Fruit fly (Drosophila melanogaster) whole organism, embryonic: ENCODE results near the gene CG31207.
A peak's percentile ranks its signal among the peaks of the same experiment; 100 is the strongest.

Experiments
- Asciz ChIP-seq: fragments of 200-800 bp; sonication (Bioruptor generic); optimal IDR thresholded peaks from 2 replicates; lab custom pipeline; 2017; ENCODE audit warnings: missing biosample characterization, mild to moderate bottlenecking, missing genetic modification characterization, missing genetic modification reagents
- Awh ChIP-seq: fragments of 200-800 bp; sonication (Bioruptor generic); IDR thresholded peaks from 2 replicates; pipeline ENCODE4, ENCODE4 v1.3.6; 2022; ENCODE audit warnings: missing biosample characterization, missing genetic modification characterization
- B-H1 ChIP-seq: fragments of 200-800 bp; sonication (Bioruptor generic); IDR thresholded peaks from 3 replicates; pipeline ENCODE4 v1.3.6; 2022; ENCODE audit warnings: missing biosample characterization, missing genetic modification characterization
- Bgb ChIP-seq: fragments of 200-800 bp; sonication (Bioruptor generic); IDR thresholded peaks from 2 replicates; pipeline ENCODE4 v1.3.6; 2022; ENCODE audit warnings: missing biosample characterization, missing genetic modification characterization; ENCODE audit not compliant: partially characterized antibody
- CG10654 ChIP-seq: fragments of 200-800 bp; sonication (Bioruptor generic); optimal IDR thresholded peaks from 2 replicates; lab custom pipeline; 2016; ENCODE audit warnings: missing biosample characterization, missing genetic modification characterization
- CG11456 ChIP-seq: fragments of 200-800 bp; sonication (Bioruptor generic); IDR thresholded peaks from 3 replicates; pipeline ENCODE4 v1.3.6; 2022; ENCODE audit warnings: missing biosample characterization, missing genetic modification characterization
- CG14014 ChIP-seq: fragments of 200-800 bp; sonication (Bioruptor generic); IDR thresholded peaks from 2 replicates; pipeline ENCODE4 v1.3.6; 2022; ENCODE audit warnings: missing biosample characterization, missing genetic modification characterization
- CG1529 ChIP-seq: fragments of 200-800 bp; sonication (Bioruptor generic); optimal IDR thresholded peaks from 3 replicates; lab custom pipeline; 2018; ENCODE audit warnings: missing biosample characterization, missing genetic modification characterization
- CG16863 ChIP-seq: fragments of 200-800 bp; sonication (Bioruptor generic); optimal IDR thresholded peaks from 3 replicates; lab custom pipeline; 2016; ENCODE audit warnings: missing biosample characterization, missing genetic modification characterization
- CG17568 ChIP-seq: fragments of 200-800 bp; sonication (Bioruptor generic); optimal IDR thresholded peaks from 2 replicates; lab custom pipeline; 2018; ENCODE audit warnings: missing biosample characterization, mild to moderate bottlenecking, missing genetic modification characterization, moderate library complexity
- CG2129 ChIP-seq: fragments of 200-800 bp; sonication (Bioruptor generic); IDR thresholded peaks from 2 replicates; pipeline ENCODE4 v1.3.6; 2022; ENCODE audit warnings: missing biosample characterization, missing genetic modification characterization; ENCODE audit not compliant: partially characterized antibody
- CG32772 ChIP-seq: fragments of 200-800 bp; sonication (Bioruptor generic); IDR thresholded peaks from 2 replicates; pipeline ENCODE4 v1.3.6; 2022; ENCODE audit warnings: missing biosample characterization, missing genetic modification characterization
- CG34376 ChIP-seq: fragments of 200-800 bp; sonication (Bioruptor generic); optimal IDR thresholded peaks from 2 replicates; lab custom pipeline; 2018; ENCODE audit warnings: missing biosample characterization, mild to moderate bottlenecking, missing genetic modification characterization
- CG3847 ChIP-seq: fragments of 200-800 bp; sonication (Bioruptor generic); IDR thresholded peaks from 2 replicates; pipeline ENCODE4 v1.3.6; 2022; ENCODE audit warnings: missing biosample characterization, missing genetic modification characterization
- CG4328 ChIP-seq: fragments of 200-800 bp; sonication (Bioruptor generic); optimal IDR thresholded peaks from 3 replicates; lab custom pipeline; 2017; ENCODE audit warnings: missing biosample characterization, missing genetic modification reagents, missing genetic modification characterization
- CG6654 ChIP-seq: fragments of 200-800 bp; sonication (Bioruptor generic); optimal IDR thresholded peaks from 2 replicates; lab custom pipeline; 2017; ENCODE audit warnings: missing biosample characterization, mild to moderate bottlenecking, missing genetic modification characterization
- CG7357 ChIP-seq: fragments of 200-800 bp; sonication (Bioruptor generic); IDR thresholded peaks from 3 replicates; pipeline ENCODE4 v1.3.6; 2022; ENCODE audit warnings: missing biosample characterization, missing genetic modification characterization
- CG7987 ChIP-seq: fragments of 200-800 bp; sonication (Bioruptor generic); optimal IDR thresholded peaks from 2 replicates; lab custom pipeline; 2018; ENCODE audit warnings: missing biosample characterization, mild to moderate bottlenecking, missing genetic modification characterization, moderate library complexity
- CG9215 ChIP-seq: fragments of 200-800 bp; sonication (Bioruptor generic); IDR thresholded peaks from 2 replicates; pipeline ENCODE4 v1.3.6; 2022; ENCODE audit warnings: missing biosample characterization, missing genetic modification characterization
- CG9932 ChIP-seq: fragments of 200-800 bp; sonication (Bioruptor generic); IDR thresholded peaks from 2 replicates; pipeline ENCODE4 v1.3.6; 2022; ENCODE audit warnings: missing biosample characterization, missing genetic modification characterization
- Dfd ChIP-seq, 2 experiments: fragments of >200 bp; optimal IDR thresholded peaks; 2 replicates each; lab custom pipeline; 2017; ENCODE audit warnings: missing biosample characterization in 2 of 2, missing genetic modification characterization in 2 of 2
- Dip3 ChIP-seq: fragments of 200-800 bp; sonication (Bioruptor generic); optimal IDR thresholded peaks from 3 replicates; lab custom pipeline; 2016; ENCODE audit warnings: missing biosample characterization, missing genetic modification characterization
- Dp ChIP-seq: fragments of 200-800 bp; sonication (Bioruptor generic); optimal IDR thresholded peaks from 2 replicates; lab custom pipeline; 2018; ENCODE audit warnings: missing biosample characterization, mild to moderate bottlenecking, missing genetic modification characterization, moderate library complexity
- Fer3 ChIP-seq: fragments of 200-800 bp; sonication (Bioruptor generic); optimal IDR thresholded peaks from 2 replicates; lab custom pipeline; 2018; ENCODE audit warnings: missing biosample characterization, mild to moderate bottlenecking, missing genetic modification characterization, moderate library complexity
- Gug ChIP-seq: fragments of 200-800 bp; sonication (Bioruptor generic); IDR thresholded peaks from 4 replicates; pipeline ENCODE4 v1.3.6; 2022; ENCODE audit warnings: missing biosample characterization, missing genetic modification characterization
- HmgD ChIP-seq: fragments of 200-800 bp; sonication (Bioruptor generic); optimal IDR thresholded peaks from 3 replicates; lab custom pipeline; 2016; ENCODE audit warnings: missing biosample characterization, missing genetic modification characterization
- Hmr ChIP-seq: fragments of 200-800 bp; sonication (Bioruptor generic); optimal IDR thresholded peaks from 3 replicates; lab custom pipeline; 2017; ENCODE audit warnings: mild to moderate bottlenecking, missing biosample characterization, missing genetic modification reagents, missing genetic modification characterization
- Lim3 ChIP-seq: fragments of 200-800 bp; sonication (Bioruptor generic); IDR thresholded peaks from 2 replicates; pipeline ENCODE4 v1.3.6; 2022; ENCODE audit warnings: missing biosample characterization, missing genetic modification characterization
- Xbp1 ChIP-seq: fragments of 200-800 bp; sonication (Bioruptor generic); optimal IDR thresholded peaks from 3 replicates; lab custom pipeline; 2016; ENCODE audit warnings: missing biosample characterization, mild to moderate bottlenecking, missing genetic modification characterization
- ab ChIP-seq: fragments of 200-800 bp; sonication (Bioruptor generic); optimal IDR thresholded peaks from 2 replicates; lab custom pipeline; 2016; ENCODE audit warnings: missing biosample characterization, missing genetic modification characterization
- abd-A ChIP-seq: fragments of 200-800 bp; sonication (Bioruptor generic); optimal IDR thresholded peaks from 3 replicates; lab custom pipeline; 2019; ENCODE audit warnings: missing biosample characterization, mild to moderate bottlenecking, missing genetic modification characterization, moderate library complexity
- bcd ChIP-seq: fragments of 200-800 bp; sonication (Bioruptor generic); optimal IDR thresholded peaks from 2 replicates; lab custom pipeline; 2017; ENCODE audit warnings: missing biosample characterization, mild to moderate bottlenecking, missing genetic modification characterization
- cas ChIP-seq: fragments of 200-800 bp; sonication (Bioruptor generic); IDR thresholded peaks from 2 replicates; pipeline ENCODE4 v1.3.6; 2022; ENCODE audit warnings: missing biosample characterization, missing genetic modification characterization
- ci ChIP-seq: fragments of 200-800 bp; sonication (Bioruptor generic); IDR thresholded peaks from 3 replicates; pipeline ENCODE4 v1.3.6; 2022; ENCODE audit warnings: missing biosample characterization, missing genetic modification characterization
- dysf ChIP-seq: fragments of 200-800 bp; sonication (Bioruptor generic); IDR thresholded peaks from 3 replicates; pipeline ENCODE4 v1.3.6; 2022; ENCODE audit warnings: missing biosample characterization, missing genetic modification characterization
- fd64A ChIP-seq: fragments of 200-800 bp; sonication (Bioruptor generic); optimal IDR thresholded peaks from 3 replicates; lab custom pipeline; 2018; ENCODE audit warnings: missing biosample characterization, mild to moderate bottlenecking, missing genetic modification characterization
- ftz-f1 ChIP-seq: fragments of 200-800 bp; sonication (Bioruptor generic); optimal IDR thresholded peaks from 2 replicates; lab custom pipeline; 2016; ENCODE audit warnings: missing biosample characterization, missing genetic modification characterization
- grn ChIP-seq: fragments of 200-800 bp; sonication (Bioruptor generic); optimal IDR thresholded peaks from 3 replicates; lab custom pipeline; 2017; ENCODE audit warnings: missing biosample characterization, missing genetic modification characterization
- hkb ChIP-seq, 2 experiments: fragments of 200-800 bp in 1 of 2; fragments of >200 bp in 1 of 2; sonication (Bioruptor generic) in 1 of 2; IDR thresholded peaks in 1 of 2; optimal IDR thresholded peaks in 1 of 2; 2 replicates each; pipeline versions ENCODE4 v1.3.6 to Lab custom; 2017 to 2022; ENCODE audit warnings: missing biosample characterization in 1 of 2, missing genetic modification characterization in 1 of 2
- insv ChIP-seq, 2 experiments: fragments of 200-800 bp; sonication (Bioruptor generic); optimal IDR thresholded peaks; 3 replicates each; lab custom pipeline; 2016 to 2018; ENCODE audit warnings: missing biosample characterization in 2 of 2, missing genetic modification characterization in 2 of 2
- jigr1 ChIP-seq: fragments of 200-800 bp; sonication (Bioruptor generic); IDR thresholded peaks from 3 replicates; pipeline ENCODE4 v1.3.6; 2022; ENCODE audit warnings: missing biosample characterization, missing genetic modification characterization
- peb ChIP-seq: fragments of 200-800 bp; sonication (Bioruptor generic); IDR thresholded peaks from 2 replicates; pipeline ENCODE4 v1.3.6; 2022; ENCODE audit warnings: missing biosample characterization, missing genetic modification characterization
- sob ChIP-seq: fragments of 200-800 bp; sonication (Bioruptor generic); IDR thresholded peaks from 2 replicates; pipeline ENCODE4 v1.3.6; 2022; ENCODE audit warnings: missing biosample characterization, missing genetic modification characterization
- ssp ChIP-seq: fragments of 200-800 bp; sonication (Bioruptor generic); IDR thresholded peaks from 2 replicates; pipeline ENCODE4 v1.3.6; 2022; ENCODE audit warnings: missing biosample characterization, missing genetic modification characterization
- stc ChIP-seq: fragments of 200-800 bp; sonication (Bioruptor generic); IDR thresholded peaks from 2 replicates; pipeline ENCODE4 v1.3.6; 2022; ENCODE audit warnings: missing biosample characterization, missing genetic modification characterization
- tap ChIP-seq: fragments of 200-800 bp; optimal IDR thresholded peaks from 3 replicates; lab custom pipeline; 2019; ENCODE audit warnings: missing biosample characterization, mild to moderate bottlenecking, missing genetic modification characterization, moderate library complexity
- ttk ChIP-seq: fragments of 200-800 bp; sonication (Bioruptor generic); IDR thresholded peaks from 2 replicates; pipeline ENCODE4 v2.1.2; 2022; ENCODE audit warnings: missing biosample characterization, missing genetic modification characterization
- z ChIP-seq: fragments of 200-800 bp; sonication (Bioruptor generic); IDR thresholded peaks from 3 replicates; pipeline ENCODE4 v1.3.6; 2022; ENCODE audit warnings: missing biosample characterization, missing genetic modification characterization
- zen ChIP-seq: fragments of 200-800 bp; sonication (Bioruptor generic); optimal IDR thresholded peaks from 3 replicates; lab custom pipeline; 2018; ENCODE audit warnings: missing biosample characterization, mild to moderate bottlenecking, missing genetic modification characterization, moderate library complexity
- zf30C ChIP-seq: fragments of 200-800 bp; sonication (Bioruptor generic); optimal IDR thresholded peaks from 3 replicates; lab custom pipeline; 2018; ENCODE audit warnings: missing biosample characterization, mild to moderate bottlenecking, missing genetic modification characterization

CG31207 gene

dm6 chr3R:21065010-21065695 is 18.3 kb upstream of the CG31207 start, which contains the start of gene AnxB9 (continued):
- TF ChIP-seq HmgD (GFP tag; lab: Kevin White, UChicago) (no peak), Xbp1 (GFP tag; lab: Kevin White, UChicago) (peak; percentile 5), grn (peak; percentile 31), cas (GFP tag; lab: Robert Waterston, UW) (no peak), Hmr (GFP tag; lab: Kevin White, UChicago) (peak; percentile 30), ftz-f1 (GFP tag; lab: Kevin White, UChicago) (no peak), Asciz (GFP tag; lab: Kevin White, UChicago) (peak; percentile 29), CG9932 (GFP tag; lab: Robert Waterston, UW) (peak; percentile 59), peb (GFP tag; lab: Robert Waterston, UW) (no peak), ci (peak; percentile 77), CG16863 (GFP tag; lab: Kevin White, UChicago) (peak; percentile 20), ssp (GFP tag; lab: Robert Waterston, UW) (no peak), CG7357 (GFP tag; lab: Robert Waterston, UW) (no peak), jigr1 (GFP tag; lab: Robert Waterston, UW) (no peak), sob (GFP tag; lab: Robert Waterston, UW) (peak; percentile 62), Gug (0 out of 4 replicates have a peak, but pooled peaks have one; percentile 7), CG14014 (GFP tag; lab: Robert Waterston, UW) (peak; percentile 39; the same call in 1 of the 2 replicates), tap (peak; percentile 30), stc (GFP tag; lab: Robert Waterston, UW) (peak; percentile 50; the same call in 1 of the 2 replicates), Fer3 (tag; lab: Kevin White, UChicago) (peak; percentile 57), Dp (GFP tag; lab: Kevin White, UChicago) (no peak), CG34376 (peak; percentile 89), Awh (no peak; the same call in 1 of the 2 replicates), CG10654 (no peak), CG32772 (GFP tag; lab: Robert Waterston, UW) (no peak), Lim3 (GFP tag; lab: Robert Waterston, UW) (no peak), B-H1 (GFP tag; lab: Robert Waterston, UW) (no peak), CG9215 (GFP tag; lab: Robert Waterston, UW) (no peak), fd64A (peak; percentile 56), zf30C (no peak), ab (GFP tag; lab: Kevin White, UChicago) (no peak), Bgb (peak; percentile 80), bcd (GFP tag; lab: Kevin White, UChicago) (no peak), hkb (optimal IDR thresholded peaks at IDR 0.05; lab: Kevin White, UChicago) (no peak), hkb (GFP tag; IDR thresholded peaks at IDR 0.05; lab: Robert Waterston, UW) (peak; percentile 67), CG11456 (GFP tag; lab: Robert Waterston, UW) (peak; percentile 33; the same call in 1 of the 3 replicates), dysf (GFP tag; lab: Robert Waterston, UW) (no peak), abd-A (tag; lab: Kevin White, UChicago) (peak; percentile 15), zen (no peak), Dip3 (peak; percentile 1), CG2129 (GFP tag; lab: Robert Waterston, UW) (peak; percentile 9; the same call in 1 of the 2 replicates), CG1529 (GFP tag; lab: Kevin White, UChicago) (no peak), CG4328 (peak; percentile 22), CG3847 (GFP tag; lab: Robert Waterston, UW) (no peak), CG6654 (GFP tag; lab: Kevin White, UChicago) (no peak), insv (GFP tag; optimal IDR thresholded peaks at IDR 0.05; lab: Kevin White, UChicago) (no peak), z (GFP tag; lab: Robert Waterston, UW) (no peak), Dfd (GFP tag; optimal IDR thresholded peaks at IDR 0.05; lab: Kevin White, UChicago) (no peak), CG7987 (GFP tag; lab: Kevin White, UChicago) (peak; percentile 71), ttk (GFP tag; lab: Robert Waterston, UW) (0 out of 2 replicates have a peak, but pooled peaks have one; percentile 30), CG17568 (GFP tag; lab: Kevin White, UChicago) (peak; percentile 67)
